Worm (Caenorhabditis elegans): ENCODE results near the gene nsph-3.2.

nsph-3.2 gene

DNA sequence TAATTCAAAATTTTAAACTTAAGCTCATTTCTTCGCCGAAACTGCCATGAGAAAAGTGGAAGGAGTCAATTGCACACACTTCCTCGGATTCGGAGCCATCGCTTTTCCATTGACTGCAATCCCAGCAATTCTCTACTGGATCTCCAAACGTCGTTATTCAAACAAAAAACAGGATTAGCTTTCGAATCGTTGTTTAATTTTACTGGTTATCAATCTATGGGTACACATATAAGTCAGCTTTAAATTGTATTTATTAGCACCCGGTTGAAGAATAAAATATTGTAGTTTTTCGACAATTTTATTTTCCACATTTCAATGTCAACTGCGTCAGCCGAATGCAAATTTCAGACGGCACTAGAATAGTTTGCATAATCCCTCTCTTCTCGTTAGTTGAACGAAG lies 17.3 kb downstream of the nsph-3.2 start, which contains the start of gene glt-3:
TSS of gene glt-3 (plus strand) at position 301 of the 400 bp plus-strand sequence.
- no peak for TF ChIP-seq lir-3 (tag; optimal IDR thresholded peaks at IDR 0.05)

DNA sequence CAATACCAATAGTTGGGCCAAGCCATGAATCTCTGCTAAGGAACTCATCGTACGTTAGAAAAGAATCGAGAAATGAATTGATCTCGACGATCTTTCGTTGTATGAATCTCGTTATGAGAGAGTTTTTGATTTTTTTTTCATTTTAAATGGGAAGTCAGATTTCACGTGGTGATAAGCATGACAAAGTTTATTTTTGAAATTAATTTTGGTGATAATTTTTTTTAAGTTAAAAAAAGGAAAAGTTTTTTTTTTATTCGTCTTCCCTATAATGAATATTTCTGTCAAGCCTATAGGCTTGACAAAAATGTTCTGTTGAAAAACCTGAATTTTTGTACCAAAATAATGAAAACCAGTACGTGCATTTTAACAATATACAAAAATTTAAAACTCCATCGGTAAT lies 23.1 kb downstream of the nsph-3.2 start, which contains the start of gene K08F4.5:
TSS of gene K08F4.5 (minus strand) at position 101 of the 400 bp plus-strand sequence.
- TF ChIP-seq fos-1 (tag; optimal IDR thresholded peaks at IDR 0.05) = no peak
- TF ChIP-seq aha-1 (tag) = no peak
- no peak for TF ChIP-seq lir-3 (tag; optimal IDR thresholded peaks at IDR 0.05)
- no peak for TF ChIP-seq ZK337.2 (GFP tag; IDR thresholded peaks at IDR 0.05)

DNA sequence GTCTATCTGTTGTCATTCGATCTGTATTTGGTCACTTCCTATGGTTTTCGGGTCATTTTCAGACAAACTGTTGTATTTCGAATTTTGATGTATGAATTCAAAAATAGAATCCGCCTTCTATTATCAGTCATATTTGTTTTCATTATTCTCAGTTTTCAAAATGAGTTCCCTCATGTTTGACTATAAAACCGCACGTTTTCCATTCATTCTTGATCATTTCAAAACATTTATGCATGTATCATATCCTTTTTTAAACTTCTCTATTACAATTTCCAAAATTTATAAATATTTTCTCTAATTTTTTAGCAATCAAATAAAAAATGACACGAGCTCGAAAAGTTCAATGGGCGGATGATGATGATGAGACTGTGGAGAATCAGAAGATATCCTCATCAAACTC lies 25.1 kb downstream of the nsph-3.2 start, which contains the start of gene K08F4.12:
TSS of gene K08F4.12 (plus strand) at position 301 of the 400 bp plus-strand sequence.
- TF ChIP-seq nhr-28 (tag; optimal IDR thresholded peaks at IDR 0.05) = no peak
- no peak for TF ChIP-seq Y105C5A.15 (GFP tag; IDR thresholded peaks at IDR 0.05)
- TF ChIP-seq ctbp-1 (GFP tag; IDR thresholded peaks at IDR 0.05) = no peak
- no peak for TF ChIP-seq skn-1 (tag; optimal IDR thresholded peaks at IDR 0.05)
- TF ChIP-seq dmd-8 (GFP tag; IDR thresholded peaks at IDR 0.05) = no peak
- TF ChIP-seq ceh-32 (tag; optimal IDR thresholded peaks at IDR 0.05; ENCODE audit: poor library complexity) = no peak
- TF ChIP-seq daf-16 (GFP tag; optimal IDR thresholded peaks at IDR 0.05) = no peak
- TF ChIP-seq daf-16 (tag; optimal IDR thresholded peaks at IDR 0.05) = no peak
- TF ChIP-seq F10B5.3 (tag; optimal IDR thresholded peaks at IDR 0.05) = no peak
- TF ChIP-seq nhr-102 (tag; optimal IDR thresholded peaks at IDR 0.05) = no peak
- TF ChIP-seq hlh-11 (tag; optimal IDR thresholded peaks at IDR 0.05) = no peak
- no peak for TF ChIP-seq madf-9 (GFP tag; conservative IDR thresholded peaks at IDR 0.05)

DNA sequence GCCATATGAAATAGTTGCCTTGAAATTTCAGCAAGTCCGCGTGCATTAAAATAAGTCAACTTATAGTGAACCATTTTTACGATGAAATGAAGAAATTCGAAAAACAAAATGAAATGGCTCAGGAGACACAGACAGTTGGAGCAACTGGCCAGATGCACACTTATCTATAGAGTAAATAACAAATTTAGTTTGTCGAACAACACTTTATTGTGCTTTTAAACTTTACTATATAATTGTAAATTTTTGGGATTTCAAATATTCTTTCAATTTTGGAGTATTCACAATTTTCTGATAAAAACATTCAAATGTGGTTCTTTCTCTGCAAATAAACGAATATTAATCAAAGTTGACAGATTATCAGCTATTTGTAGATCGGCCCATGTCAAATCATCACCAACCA lies 27.5 kb downstream of the nsph-3.2 start, which contains the start of gene gst-3:
TSS of gene gst-3 (minus strand) at position 101 of the 400 bp plus-strand sequence.
- TF ChIP-seq unc-62 (GFP tag; optimal IDR thresholded peaks at IDR 0.05 in 1 of 2) = peak in 1 of 2 experiments; percentile 23
- TF ChIP-seq unc-62 (tag; optimal IDR thresholded peaks at IDR 0.05) = no peak
- no peak for TF ChIP-seq cey-2 (tag; optimal IDR thresholded peaks at IDR 0.05; ENCODE audit: borderline replicate concordance, insufficient read depth)

DNA sequence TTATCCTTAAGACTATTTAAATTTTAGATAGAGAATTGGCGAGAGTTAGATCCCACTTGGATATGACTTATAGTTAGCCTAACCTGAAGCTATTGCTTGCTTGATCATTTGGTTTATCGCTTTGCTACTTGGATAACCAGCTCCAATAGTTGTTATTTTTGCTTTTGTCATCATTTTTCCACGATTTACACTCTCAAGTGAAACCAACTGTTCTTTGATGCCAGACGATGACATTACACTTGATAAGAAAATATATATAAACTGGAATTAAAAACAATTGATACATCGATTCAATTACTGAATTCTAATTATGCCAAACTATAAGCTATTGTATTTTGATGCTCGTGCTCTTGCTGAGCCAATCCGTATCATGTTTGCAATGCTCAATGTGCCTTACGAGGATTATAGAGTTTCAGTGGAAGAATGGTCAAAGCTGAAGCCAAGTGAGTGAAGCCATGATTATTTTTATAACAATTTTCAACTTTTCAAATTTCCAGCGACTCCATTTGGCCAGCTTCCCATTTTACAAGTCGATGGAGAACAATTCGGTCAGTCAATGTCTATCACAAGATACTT lies 29.3 kb downstream of the nsph-3.2 start, which contains the start of the genes gst-2, gst-4 and dhs-12:
TSS of gene gst-2 (minus strand) at position 132 of the 576 bp plus-strand sequence.
TSS of gene gst-4 (plus strand) at position 296 of the 576 bp plus-strand sequence.
TSS of gene dhs-12 (plus strand) at position 526 of the 576 bp plus-strand sequence.
- no peak for TF ChIP-seq nhr-10 (tag; optimal IDR thresholded peaks at IDR 0.05)
- no peak for TF ChIP-seq nhr-41 (GFP tag; IDR thresholded peaks at IDR 0.05)
- TF ChIP-seq daf-16 (GFP tag; optimal IDR thresholded peaks at IDR 0.05) = no peak
- peak; percentile 59 for TF ChIP-seq daf-16 (tag; optimal IDR thresholded peaks at IDR 0.05)
- TF ChIP-seq dve-1 (tag; optimal IDR thresholded peaks at IDR 0.05; ENCODE audit: insufficient read depth) = peak; percentile 9

DNA sequence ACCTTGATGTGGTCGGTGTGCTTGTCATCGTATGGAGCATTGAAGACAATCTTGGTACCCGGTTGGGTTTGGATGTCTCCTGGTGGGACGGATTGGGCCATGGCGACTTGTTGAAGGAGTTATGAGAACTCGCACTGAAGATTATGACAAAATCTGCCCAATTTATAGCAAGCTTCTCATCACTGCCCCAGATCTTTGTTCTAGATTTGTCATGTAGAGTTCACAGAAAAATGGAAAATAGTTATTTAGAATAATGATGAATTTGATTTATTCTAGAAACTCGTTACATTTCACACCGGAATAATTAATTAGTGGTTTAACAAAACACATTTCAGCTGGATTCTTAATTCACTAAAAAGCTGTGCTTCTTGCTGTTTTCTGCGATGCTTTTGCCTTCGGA lies 31.0 kb downstream of the nsph-3.2 start, which contains the start of gene msp-38:
TSS of gene msp-38 (minus strand) at position 101 of the 400 bp plus-strand sequence.
- TF ChIP-seq F49E8.2 (tag; optimal IDR thresholded peaks at IDR 0.05; ENCODE audit: borderline replicate concordance) (no peak), ceh-82 (tag; optimal IDR thresholded peaks at IDR 0.05) (no peak), sdz-12 (GFP tag; optimal IDR thresholded peaks at IDR 0.05) (no peak), pha-4 (GFP tag; IDR thresholded peaks at IDR 0.05) (no peak), pha-4 (tag; optimal IDR thresholded peaks at IDR 0.05) (no peak), Y48G9A.11 (GFP tag; IDR thresholded peaks at IDR 0.05) (no peak), Y5F2A.4 (GFP tag; optimal IDR thresholded peaks at IDR 0.05) (no peak), snpc-4 (tag; optimal IDR thresholded peaks at IDR 0.05) (no peak), unc-130 (GFP tag; optimal IDR thresholded peaks at IDR 0.05) (no peak), R02D3.7 (tag; optimal IDR thresholded peaks at IDR 0.05) (no peak), unc-39 (tag; optimal IDR thresholded peaks at IDR 0.05) (no peak), lin-13 (GFP tag; optimal IDR thresholded peaks at IDR 0.05) (no peak), mxl-2 (GFP tag; conservative IDR thresholded peaks at IDR 0.05) (no peak), madf-9 (GFP tag; conservative IDR thresholded peaks at IDR 0.05) (no peak), ZK337.2 (GFP tag; IDR thresholded peaks at IDR 0.05) (no peak), nhr-10 (tag; optimal IDR thresholded peaks at IDR 0.05) (no peak), ctbp-1 (GFP tag; IDR thresholded peaks at IDR 0.05) (no peak)
